Fruit fly (Drosophila melanogaster) whole organism, embryonic: ENCODE measurements around the gene Ciz1.

ENCODE experiments used
- Abd-B ChIP-seq: fragments of 200-800 bp; sonication (Bioruptor generic); optimal IDR thresholded peaks from 2 replicates; lab custom pipeline; 2018; ENCODE audit warnings: missing biosample characterization, mild to moderate bottlenecking, missing genetic modification characterization, moderate library complexity
- B-H2 ChIP-seq: fragments of 200-800 bp; sonication (Bioruptor generic); optimal IDR thresholded peaks from 2 replicates; lab custom pipeline; 2018; ENCODE audit warnings: missing biosample characterization, mild to moderate bottlenecking, missing genetic modification characterization
- CG11560 ChIP-seq: fragments of 200-800 bp; sonication (Bioruptor generic); IDR thresholded peaks from 3 replicates; pipeline ENCODE4 v1.3.6; 2022; ENCODE audit warnings: missing biosample characterization, missing genetic modification characterization
- CG12659 ChIP-seq: fragments of 200-800 bp; sonication (Bioruptor generic); optimal IDR thresholded peaks from 3 replicates; lab custom pipeline; 2017; ENCODE audit warnings: mild to moderate bottlenecking, missing biosample characterization, missing genetic modification reagents, missing genetic modification characterization
- CG13624 ChIP-seq: fragments of 200-800 bp; sonication (Bioruptor generic); optimal IDR thresholded peaks from 2 replicates; lab custom pipeline; 2016; ENCODE audit warnings: missing biosample characterization, missing genetic modification characterization
- CG13775 ChIP-seq: fragments of 200-800 bp; sonication (Bioruptor generic); optimal IDR thresholded peaks from 3 replicates; lab custom pipeline; 2017; ENCODE audit warnings: missing biosample characterization, mild to moderate bottlenecking, missing genetic modification characterization
- CG15073 ChIP-seq: fragments of 200-800 bp; sonication (Bioruptor generic); optimal IDR thresholded peaks from 2 replicates; lab custom pipeline; 2016; ENCODE audit warnings: missing biosample characterization, missing genetic modification characterization
- CG1529 ChIP-seq: fragments of 200-800 bp; sonication (Bioruptor generic); optimal IDR thresholded peaks from 3 replicates; lab custom pipeline; 2018; ENCODE audit warnings: missing biosample characterization, missing genetic modification characterization
- CG1647 ChIP-seq: fragments of 200-800 bp; sonication (Bioruptor generic); optimal IDR thresholded peaks from 3 replicates; lab custom pipeline; 2016; ENCODE audit warnings: missing biosample characterization, missing genetic modification characterization
- CG18262 ChIP-seq: fragments of 200-800 bp; optimal IDR thresholded peaks from 3 replicates; lab custom pipeline; 2019; ENCODE audit warnings: missing biosample characterization, mild to moderate bottlenecking, missing genetic modification characterization, moderate library complexity
- CG1832 ChIP-seq: fragments of 200-800 bp; sonication (Bioruptor generic); optimal IDR thresholded peaks from 2 replicates; lab custom pipeline; 2017; ENCODE audit warnings: missing biosample characterization, mild to moderate bottlenecking, missing genetic modification characterization, inconsistent platforms
- CG2120 ChIP-seq: fragments of 200-800 bp; sonication (Bioruptor generic); optimal IDR thresholded peaks from 3 replicates; lab custom pipeline; 2016; ENCODE audit warnings: missing biosample characterization, missing genetic modification characterization
- CG2202 ChIP-seq: fragments of 200-800 bp; sonication (Bioruptor generic); optimal IDR thresholded peaks from 2 replicates; lab custom pipeline; 2018; ENCODE audit warnings: missing biosample characterization, mild to moderate bottlenecking, missing genetic modification characterization
- CG3847 ChIP-seq: fragments of 200-800 bp; sonication (Bioruptor generic); IDR thresholded peaks from 2 replicates; pipeline ENCODE4 v1.3.6; 2022; ENCODE audit warnings: missing biosample characterization, missing genetic modification characterization
- CG42726 ChIP-seq: fragments of 200-800 bp; sonication (Bioruptor generic); IDR thresholded peaks from 2 replicates; pipeline ENCODE4 v1.3.6; 2022; ENCODE audit warnings: missing biosample characterization, missing genetic modification characterization; ENCODE audit not compliant: partially characterized antibody
- CG5953 ChIP-seq: fragments of 200-800 bp; sonication (Bioruptor generic); IDR thresholded peaks from 2 replicates; pipeline ENCODE4 v1.3.6; 2022; ENCODE audit warnings: missing biosample characterization, missing genetic modification characterization
- CG6175 ChIP-seq: fragments of 200-800 bp; sonication (Bioruptor generic); IDR thresholded peaks from 3 replicates; pipeline ENCODE4 v1.3.6; 2022; ENCODE audit warnings: missing biosample characterization, missing genetic modification characterization
- CG6654 ChIP-seq: fragments of 200-800 bp; sonication (Bioruptor generic); optimal IDR thresholded peaks from 2 replicates; lab custom pipeline; 2017; ENCODE audit warnings: missing biosample characterization, mild to moderate bottlenecking, missing genetic modification characterization
- CG8290 ChIP-seq, 3 experiments: fragments of 200-800 bp; sonication (Bioruptor generic); optimal IDR thresholded peaks; 2 replicates each; lab custom pipeline; 2016 to 2019; ENCODE audit warnings: missing biosample characterization in 3 of 3, missing genetic modification characterization in 3 of 3, mild to moderate bottlenecking in 2 of 3, moderate library complexity in 1 of 3
- CG9797 ChIP-seq: fragments of 200-800 bp; sonication (Bioruptor generic); optimal IDR thresholded peaks from 3 replicates; lab custom pipeline; 2018; ENCODE audit warnings: missing biosample characterization, mild to moderate bottlenecking, missing genetic modification characterization
- CG9876 ChIP-seq: fragments of 200-800 bp; sonication (Bioruptor generic); optimal IDR thresholded peaks from 2 replicates; lab custom pipeline; 2016; ENCODE audit warnings: missing biosample characterization, missing genetic modification characterization
- D19B ChIP-seq: fragments of 200-800 bp; sonication (Bioruptor generic); optimal IDR thresholded peaks from 2 replicates; lab custom pipeline; 2017; ENCODE audit warnings: missing biosample characterization, mild to moderate bottlenecking, missing genetic modification characterization
- Eip74EF ChIP-seq, 2 experiments: fragments of 200-800 bp in 1 of 2; fragments of >200 bp in 1 of 2; sonication (Bioruptor generic) in 1 of 2; optimal IDR thresholded peaks; 2 replicates each; lab custom pipeline; 2017 to 2019; ENCODE audit warnings: missing biosample characterization in 2 of 2, missing genetic modification characterization in 2 of 2, mild to moderate bottlenecking in 1 of 2, moderate library complexity in 1 of 2
- Fer1 ChIP-seq: fragments of 200-800 bp; sonication (Bioruptor generic); optimal IDR thresholded peaks from 2 replicates; lab custom pipeline; 2017; ENCODE audit warnings: missing biosample characterization, mild to moderate bottlenecking, missing genetic modification characterization
- H15 ChIP-seq: fragments of 200-800 bp; sonication (Bioruptor generic); IDR thresholded peaks from 3 replicates; pipeline ENCODE4 v1.3.6; 2022; ENCODE audit warnings: missing biosample characterization, missing genetic modification characterization
- HLH4C ChIP-seq: fragments of 200-800 bp; sonication (Bioruptor generic); IDR thresholded peaks from 3 replicates; pipeline ENCODE4 v1.3.6; 2022; ENCODE audit warnings: missing biosample characterization, missing genetic modification characterization; ENCODE audit not compliant: partially characterized antibody
- Hr51 ChIP-seq, 2 experiments: fragments of 200-800 bp; sonication (Bioruptor generic); optimal IDR thresholded peaks; 2 replicates in 1 of 2; 3 replicates in 1 of 2; lab custom pipeline; 2016 to 2018; ENCODE audit warnings: missing biosample characterization in 2 of 2, missing genetic modification characterization in 2 of 2, mild to moderate bottlenecking in 1 of 2, moderate library complexity in 1 of 2
- Lim3 ChIP-seq: fragments of 200-800 bp; sonication (Bioruptor generic); IDR thresholded peaks from 2 replicates; pipeline ENCODE4 v1.3.6; 2022; ENCODE audit warnings: missing biosample characterization, missing genetic modification characterization
- Neu2 ChIP-seq: fragments of 200-800 bp; sonication (Bioruptor generic); optimal IDR thresholded peaks from 3 replicates; lab custom pipeline; 2016; ENCODE audit warnings: missing biosample characterization, missing genetic modification characterization, borderline replicate concordance
- Sox100B ChIP-seq: fragments of 200-800 bp; sonication (Bioruptor generic); optimal IDR thresholded peaks from 3 replicates; lab custom pipeline; 2018; ENCODE audit warnings: missing biosample characterization, mild to moderate bottlenecking, missing genetic modification characterization
- Ssrp ChIP-seq: fragments of 200-800 bp; sonication (Bioruptor generic); optimal IDR thresholded peaks from 2 replicates; lab custom pipeline; 2018; ENCODE audit warnings: missing biosample characterization, mild to moderate bottlenecking, missing genetic modification characterization, moderate library complexity
- al ChIP-seq: fragments of 200-800 bp; sonication (Bioruptor generic); IDR thresholded peaks from 2 replicates; pipeline ENCODE4 v1.3.6; 2022; ENCODE audit warnings: missing biosample characterization, missing genetic modification characterization
- az2 ChIP-seq: fragments of 200-800 bp; sonication (Bioruptor generic); optimal IDR thresholded peaks from 3 replicates; lab custom pipeline; 2016; ENCODE audit warnings: missing biosample characterization, missing genetic modification characterization
- bowl ChIP-seq: fragments of 200-800 bp; sonication (Bioruptor generic); IDR thresholded peaks from 2 replicates; pipeline ENCODE4 v1.3.6; 2022; ENCODE audit warnings: missing biosample characterization, missing genetic modification characterization
- chif ChIP-seq, 2 experiments: fragments of 200-800 bp; sonication (Bioruptor generic); optimal IDR thresholded peaks; 3 replicates each; lab custom pipeline; 2016; ENCODE audit warnings: missing biosample characterization in 2 of 2, missing genetic modification characterization in 2 of 2
- chn ChIP-seq: fragments of 200-800 bp; sonication (Bioruptor generic); optimal IDR thresholded peaks from 2 replicates; lab custom pipeline; 2016; ENCODE audit warnings: missing biosample characterization, missing genetic modification characterization
- emc ChIP-seq: fragments of 200-800 bp; sonication (Bioruptor generic); optimal IDR thresholded peaks from 2 replicates; lab custom pipeline; 2016; ENCODE audit warnings: missing biosample characterization, missing genetic modification characterization
- gem ChIP-seq: fragments of 200-800 bp; sonication (Bioruptor generic); optimal IDR thresholded peaks from 2 replicates; lab custom pipeline; 2019; ENCODE audit warnings: missing biosample characterization, mild to moderate bottlenecking, missing genetic modification characterization, moderate library complexity
- kni ChIP-seq: fragments of 200-800 bp; sonication (Bioruptor generic); optimal IDR thresholded peaks from 3 replicates; lab custom pipeline; 2017; ENCODE audit warnings: mild to moderate bottlenecking, missing biosample characterization, missing genetic modification reagents, missing genetic modification characterization
- lbe ChIP-seq: fragments of 200-800 bp; sonication (Bioruptor generic); optimal IDR thresholded peaks from 2 replicates; lab custom pipeline; 2016; ENCODE audit warnings: missing biosample characterization, mild to moderate bottlenecking, missing genetic modification characterization
- lilli ChIP-seq: fragments of 200-800 bp; sonication (Bioruptor generic); optimal IDR thresholded peaks from 3 replicates; lab custom pipeline; 2016; ENCODE audit warnings: missing biosample characterization, missing genetic modification characterization
- luna ChIP-seq: fragments of 200-800 bp; sonication (Bioruptor generic); optimal IDR thresholded peaks from 2 replicates; lab custom pipeline; 2016; ENCODE audit warnings: missing biosample characterization, missing genetic modification characterization
- pnt ChIP-seq: fragments of 200-800 bp; sonication (Bioruptor generic); optimal IDR thresholded peaks from 3 replicates; lab custom pipeline; 2016; ENCODE audit warnings: missing biosample characterization, missing genetic modification characterization
- prd ChIP-seq, 3 experiments: fragments of >200 bp in 2 of 3; fragments of 200-800 bp in 1 of 3; sonication (Bioruptor generic) in 1 of 3; optimal IDR thresholded peaks in 2 of 3; IDR thresholded peaks in 1 of 3; 2 replicates in 2 of 3; 3 replicates in 1 of 3; pipeline versions ENCODE4 v1.3.6 to Lab custom; 2017 to 2022; ENCODE audit warnings: missing biosample characterization in 1 of 3, missing genetic modification characterization in 1 of 3
- salm ChIP-seq: fragments of 200-800 bp; sonication (Bioruptor generic); optimal IDR thresholded peaks from 2 replicates; lab custom pipeline; 2018; ENCODE audit warnings: missing biosample characterization, mild to moderate bottlenecking, missing genetic modification characterization
- sc ChIP-seq, 3 experiments: fragments of >200 bp in 2 of 3; fragments of 200-800 bp in 1 of 3; sonication (Bioruptor generic) in 1 of 3; optimal IDR thresholded peaks; 2 replicates in 2 of 3; 3 replicates in 1 of 3; lab custom pipeline; 2017; ENCODE audit warnings: mild to moderate bottlenecking in 1 of 3, missing biosample characterization in 1 of 3, missing genetic modification characterization in 1 of 3, missing genetic modification reagents in 1 of 3
- wek ChIP-seq: fragments of 200-800 bp; sonication (Bioruptor generic); optimal IDR thresholded peaks from 3 replicates; lab custom pipeline; 2018; ENCODE audit warnings: missing biosample characterization, mild to moderate bottlenecking, missing genetic modification characterization, moderate library complexity

Gene Ciz1

dm6 chr3L:9854583-9855519 lies 9.6 kb upstream of the Ciz1 start, which contains the start of gene RasGAP1 (continued):
- TF ChIP-seq Ssrp (no peak), sc (optimal IDR thresholded peaks at IDR 0.05; lab: Kevin White, UChicago) (no peak), sc (GFP tag; optimal IDR thresholded peaks at IDR 0.05; lab: Kevin White, UChicago) (no peak), kni (GFP tag; lab: Kevin White, UChicago) (no peak), CG8290 (GFP tag; optimal IDR thresholded peaks at IDR 0.05; lab: Kevin White, UChicago) (no peak), CG8290 (tag; optimal IDR thresholded peaks at IDR 0.05; lab: Kevin White, UChicago) (peak; percentile 37 to 59), luna (GFP tag; lab: Kevin White, UChicago) (no peak), al (GFP tag; lab: Robert Waterston, UW) (no peak), CG13624 (peak; percentile 47), chif (GFP tag; optimal IDR thresholded peaks at IDR 0.05; lab: Kevin White, UChicago) (no peak), lbe (GFP tag; lab: Kevin White, UChicago) (peak; percentile 0), az2 (no peak), H15 (GFP tag; lab: Robert Waterston, UW) (no peak), CG3847 (GFP tag; lab: Robert Waterston, UW) (no peak), wek (no peak), gem (tag; lab: Kevin White, UChicago) (no peak), Eip74EF (GFP tag; optimal IDR thresholded peaks at IDR 0.05; lab: Kevin White, UChicago) (no peak), CG11560 (tag; lab: Robert Waterston, UW) (peak; percentile 95), HLH4C (GFP tag; lab: Robert Waterston, UW) (peak; percentile 54; the same call in 2 of the 3 replicates), pnt (GFP tag; lab: Kevin White, UChicago) (no peak), CG6654 (no peak), CG15073 (no peak), emc (GFP tag; lab: Kevin White, UChicago) (no peak), CG1529 (GFP tag; lab: Kevin White, UChicago) (no peak), CG18262 (tag; lab: Kevin White, UChicago) (no peak), CG12659 (GFP tag; lab: Kevin White, UChicago) (peak; percentile 36), B-H2 (GFP tag; lab: Kevin White, UChicago) (no peak), CG9876 (GFP tag; lab: Kevin White, UChicago) (no peak), Lim3 (GFP tag; lab: Robert Waterston, UW) (no peak), bowl (GFP tag; lab: Robert Waterston, UW) (no peak), salm (no peak), CG13775 (no peak), Sox100B (no peak), CG9797 (GFP tag; lab: Kevin White, UChicago) (peak; percentile 85), CG2120 (GFP tag; lab: Kevin White, UChicago) (no peak), prd (optimal IDR thresholded peaks at IDR 0.05; lab: Kevin White, UChicago) (no peak), prd (GFP tag; IDR thresholded peaks at IDR 0.05; lab: Robert Waterston, UW) (no peak), CG1647 (GFP tag; lab: Kevin White, UChicago) (no peak), D19B (GFP tag; lab: Kevin White, UChicago) (no peak), lilli (GFP tag; lab: Kevin White, UChicago) (no peak), CG1832 (GFP tag; lab: Kevin White, UChicago) (peak; percentile 88), CG2202 (no peak), Abd-B (GFP tag; lab: Kevin White, UChicago) (peak; percentile 15), Fer1 (GFP tag; lab: Kevin White, UChicago) (peak; percentile 23), Hr51 (GFP tag; optimal IDR thresholded peaks at IDR 0.05; lab: Kevin White, UChicago) (no peak), CG6175 (peak; percentile 100), CG5953 (GFP tag; lab: Robert Waterston, UW) (no peak), CG42726 (GFP tag; lab: Robert Waterston, UW) (peak; percentile 30), chn (GFP tag; lab: Kevin White, UChicago) (peak; percentile 36), Neu2 (GFP tag; lab: Kevin White, UChicago) (no peak)
